Worm (Caenorhabditis elegans): Measurements from ENCODE around the gene cyn-8.

DNA sequence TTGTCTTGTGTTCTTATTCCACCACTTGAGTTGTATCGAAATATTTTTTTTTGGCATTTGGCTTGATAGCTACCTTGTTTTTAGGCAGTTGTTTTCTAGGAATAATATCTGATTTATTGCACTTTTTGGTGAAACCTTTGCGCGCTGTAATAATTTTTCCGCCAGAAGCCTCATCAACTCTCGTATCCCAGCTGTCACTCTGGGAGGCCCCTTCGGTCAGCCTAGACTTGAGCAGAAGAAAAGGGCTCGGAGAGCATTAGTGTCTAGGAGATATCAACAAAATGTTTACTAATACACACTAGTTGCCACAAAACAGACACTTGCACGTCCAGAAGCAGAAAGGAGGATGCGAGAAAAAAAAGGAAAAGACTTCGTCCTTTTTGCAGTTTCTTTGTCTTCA, 22.3 kb upstream of the cyn-8 start:
- TF ChIP-seq aly-2 (tag; optimal IDR thresholded peaks at IDR 0.05) (no peak), ceh-16 (tag; optimal IDR thresholded peaks at IDR 0.05) (no peak), R02D3.7 (tag; optimal IDR thresholded peaks at IDR 0.05) (no peak), skn-1 (tag; optimal IDR thresholded peaks at IDR 0.05) (no peak), elt-3 (tag; optimal IDR thresholded peaks at IDR 0.05) (no peak), nhr-28 (tag; optimal IDR thresholded peaks at IDR 0.05) (no peak), snpc-4 (tag; optimal IDR thresholded peaks at IDR 0.05) (no peak), fkh-10 (GFP tag; optimal IDR thresholded peaks at IDR 0.05) (no peak), ztf-4 (tag; optimal IDR thresholded peaks at IDR 0.05) (no peak), nhr-23 (tag; optimal IDR thresholded peaks at IDR 0.05) (no peak), unc-39 (tag; optimal IDR thresholded peaks at IDR 0.05) (no peak), ama-1 (optimal IDR thresholded peaks at IDR 0.05) (no peak), nhr-11 (tag; optimal IDR thresholded peaks at IDR 0.05) (no peak)

Data from whole organism, L3 larva.